Worm (Caenorhabditis elegans) whole organism, L4 larva: ENCODE data around the gene mrp-8.

Experiments used
- D1046.2 ChIP-seq: fragments of 200-800 bp; sonication (Bioruptor generic); IDR thresholded peaks from 2 replicates; pipeline ENCODE4 v1.3.6; 2022; ENCODE audit warnings: missing genetic modification characterization, missing compliant biosample characterization
- F49E8.2 ChIP-seq: sonication (generic microtip); optimal IDR thresholded peaks from 2 replicates; lab custom pipeline; 2016; ENCODE audit warnings: missing compliant biosample characterization, mild to moderate bottlenecking, missing genetic modification characterization, borderline replicate concordance
- R02D3.7 ChIP-seq: fragments of 150-350 bp; sonication (generic microtip); optimal IDR thresholded peaks from 3 replicates; lab custom pipeline; 2014; ENCODE audit warnings: missing biosample characterization, missing genetic modification characterization
- T26A8.4 ChIP-seq: fragments of 200-800 bp; sonication (Bioruptor generic); IDR thresholded peaks from 2 replicates; pipeline ENCODE4 v1.3.6; 2022; ENCODE audit warnings: missing genetic modification characterization, missing compliant biosample characterization
- Y105C5A.15 ChIP-seq: fragments of 200-800 bp; sonication (Bioruptor generic); IDR thresholded peaks from 2 replicates; pipeline ENCODE4 v1.3.6; 2022; ENCODE audit warnings: missing genetic modification characterization, missing compliant biosample characterization
- Y48G9A.11 ChIP-seq: fragments of 200-800 bp; sonication (Bioruptor generic); IDR thresholded peaks from 2 replicates; pipeline ENCODE4 v1.3.6; 2022; ENCODE audit warnings: missing genetic modification reagents, missing genetic modification characterization, missing compliant biosample characterization
- Y5F2A.4 ChIP-seq: fragments of 200-800 bp; sonication (Bioruptor generic); optimal IDR thresholded peaks from 2 replicates; lab custom pipeline; 2018; ENCODE audit warnings: mild to moderate bottlenecking, missing genetic modification characterization, missing compliant biosample characterization
- Y75B8A.6 ChIP-seq: fragments of 200-800 bp; sonication (Bioruptor generic); IDR thresholded peaks from 2 replicates; pipeline ENCODE4 v1.3.6; 2022; ENCODE audit warnings: missing genetic modification reagents, missing genetic modification characterization, missing compliant biosample characterization
- ZK337.2 ChIP-seq: fragments of 200-800 bp; sonication (Bioruptor generic); IDR thresholded peaks from 2 replicates; pipeline ENCODE4 v1.3.6; 2022; ENCODE audit warnings: missing genetic modification reagents, missing genetic modification characterization, missing compliant biosample characterization
- ceh-82 ChIP-seq: sonication (generic microtip); optimal IDR thresholded peaks from 2 replicates; lab custom pipeline; 2017; ENCODE audit warnings: missing biosample characterization, missing genetic modification characterization
- cey-2 ChIP-seq: sonication (generic microtip); optimal IDR thresholded peaks from 3 replicates; lab custom pipeline; 2017; ENCODE audit warnings: missing genetic modification characterization, mild to moderate bottlenecking, missing compliant biosample characterization, antibody characterized with exemption, borderline replicate concordance; ENCODE audit not compliant: insufficient read depth
- daf-12 ChIP-seq: fragments of 150-350 bp; optimal IDR thresholded peaks from 2 replicates; lab custom pipeline; 2014; ENCODE audit warnings: missing biosample characterization, missing genetic modification reagents, missing genetic modification characterization
- daf-8 ChIP-seq: fragments of 200-800 bp; sonication (Bioruptor generic); IDR thresholded peaks from 2 replicates; pipeline ENCODE4 v1.3.6; 2022; ENCODE audit warnings: missing genetic modification characterization, missing compliant biosample characterization
- dmd-8 ChIP-seq: fragments of 200-800 bp; sonication (Bioruptor generic); IDR thresholded peaks from 2 replicates; pipeline ENCODE4 v1.3.6; 2022; ENCODE audit warnings: missing genetic modification characterization, missing compliant biosample characterization
- dpl-1 ChIP-seq: fragments of 150-350 bp; optimal IDR thresholded peaks from 2 replicates; lab custom pipeline; 2014; ENCODE audit warnings: missing biosample characterization, missing genetic modification reagents, missing genetic modification characterization
- egl-27 ChIP-seq: sonication (generic microtip); optimal IDR thresholded peaks from 3 replicates; lab custom pipeline; 2017; ENCODE audit warnings: missing biosample characterization, missing genetic modification reagents, missing genetic modification characterization
- egl-43 ChIP-seq: fragments of 200-800 bp; sonication (Bioruptor generic); IDR thresholded peaks from 2 replicates; pipeline ENCODE4 v1.3.6; 2022; ENCODE audit warnings: missing genetic modification reagents, missing genetic modification characterization, missing compliant biosample characterization
- fos-1 ChIP-seq: fragments of 150-350 bp; optimal IDR thresholded peaks from 2 replicates; lab custom pipeline; 2014; ENCODE audit warnings: missing biosample characterization, missing genetic modification characterization
- gei-8 ChIP-seq: fragments of 200-800 bp; sonication (Bioruptor generic); optimal IDR thresholded peaks from 2 replicates; lab custom pipeline; 2018; ENCODE audit warnings: mild to moderate bottlenecking, missing genetic modification characterization, missing compliant biosample characterization
- hlh-11 ChIP-seq: fragments of 200-800 bp; sonication (Bioruptor generic); optimal IDR thresholded peaks from 2 replicates; lab custom pipeline; 2018; ENCODE audit warnings: mild to moderate bottlenecking, missing genetic modification characterization, missing compliant biosample characterization
- hlh-30 ChIP-seq: sonication (generic microtip); optimal IDR thresholded peaks from 2 replicates; lab custom pipeline; 2017; ENCODE audit warnings: antibody characterized with exemption, mild to moderate bottlenecking, missing genetic modification characterization, missing compliant biosample characterization; ENCODE audit not compliant: insufficient read depth
- hmg-1.1 ChIP-seq: fragments of 200-800 bp; sonication (Bioruptor generic); IDR thresholded peaks from 2 replicates; pipeline ENCODE4 v1.3.6; 2022; ENCODE audit warnings: missing genetic modification reagents, missing genetic modification characterization, missing compliant biosample characterization
- lim-7 ChIP-seq: fragments of 200-800 bp; sonication (Bioruptor generic); IDR thresholded peaks from 2 replicates; pipeline ENCODE4 v1.3.6; 2022; ENCODE audit warnings: missing genetic modification characterization, missing compliant biosample characterization
- lin-15B ChIP-seq: fragments of 150-350 bp; sonication (generic microtip); optimal IDR thresholded peaks from 3 replicates; lab custom pipeline; 2014; ENCODE audit warnings: missing biosample characterization, missing genetic modification characterization
- lin-29 ChIP-seq: fragments of 200-800 bp; sonication (Bioruptor generic); IDR thresholded peaks from 2 replicates; pipeline ENCODE4 v1.3.6; 2022; ENCODE audit warnings: missing genetic modification reagents, missing genetic modification characterization, missing compliant biosample characterization
- madf-5 ChIP-seq, 2 experiments: fragments of 200-800 bp; sonication (Bioruptor generic); IDR thresholded peaks; 2 replicates each; pipeline ENCODE4 v1.3.6; 2022; ENCODE audit warnings: missing compliant biosample characterization in 2 of 2, missing genetic modification characterization in 2 of 2
- mxl-3 ChIP-seq: fragments of 200-800 bp; sonication (Bioruptor generic); optimal IDR thresholded peaks from 2 replicates; lab custom pipeline; 2018; ENCODE audit warnings: mild to moderate bottlenecking, missing genetic modification characterization, missing compliant biosample characterization
- nhr-10 ChIP-seq: fragments of 150-350 bp; optimal IDR thresholded peaks from 2 replicates; lab custom pipeline; 2014; ENCODE audit warnings: missing biosample characterization, missing genetic modification characterization
- nhr-237 ChIP-seq: sonication (generic microtip); optimal IDR thresholded peaks from 2 replicates; lab custom pipeline; 2017; ENCODE audit warnings: missing biosample characterization, missing genetic modification characterization
- nhr-41 ChIP-seq: fragments of 200-800 bp; sonication (Bioruptor generic); IDR thresholded peaks from 2 replicates; pipeline ENCODE4 v1.3.6; 2022; ENCODE audit warnings: missing genetic modification reagents, missing genetic modification characterization, missing compliant biosample characterization
- nhr-48 ChIP-seq: sonication (generic microtip); optimal IDR thresholded peaks from 2 replicates; lab custom pipeline; 2016; ENCODE audit warnings: mild to moderate bottlenecking, missing genetic modification characterization, missing compliant biosample characterization
- nhr-6 ChIP-seq: fragments of 150-350 bp; optimal IDR thresholded peaks from 2 replicates; lab custom pipeline; 2014; ENCODE audit warnings: missing biosample characterization, missing genetic modification characterization
- pha-4 ChIP-seq, 2 experiments: fragments of 150-350 bp in 1 of 2; fragments of 200-800 bp in 1 of 2; sonication (Bioruptor generic) in 1 of 2; IDR thresholded peaks in 1 of 2; optimal IDR thresholded peaks in 1 of 2; 2 replicates each; pipeline versions ENCODE4 v1.3.6 to Lab custom; 2014 to 2022; ENCODE audit warnings: missing genetic modification characterization in 2 of 2, missing genetic modification reagents in 2 of 2, missing biosample characterization in 1 of 2, missing compliant biosample characterization in 1 of 2
- php-3 ChIP-seq: fragments of 200-800 bp; sonication (Bioruptor generic); IDR thresholded peaks from 2 replicates; pipeline ENCODE4 v1.3.6; 2022; ENCODE audit warnings: missing genetic modification reagents, missing genetic modification characterization, missing compliant biosample characterization
- rbr-2 ChIP-seq: sonication (generic microtip); optimal IDR thresholded peaks from 2 replicates; lab custom pipeline; 2016; ENCODE audit warnings: missing genotype, missing genetic modification characterization, missing compliant biosample characterization
- saeg-2 ChIP-seq: fragments of 200-800 bp; sonication (Bioruptor generic); IDR thresholded peaks from 2 replicates; pipeline ENCODE4 v1.3.6; 2022; ENCODE audit warnings: missing genetic modification reagents, missing genetic modification characterization, missing compliant biosample characterization
- sdz-12 ChIP-seq: fragments of 200-800 bp; sonication (Bioruptor generic); optimal IDR thresholded peaks from 2 replicates; lab custom pipeline; 2018; ENCODE audit warnings: mild to moderate bottlenecking, missing genetic modification characterization, missing compliant biosample characterization
- skn-1 ChIP-seq: fragments of 150-350 bp; optimal IDR thresholded peaks from 2 replicates; lab custom pipeline; 2014; ENCODE audit warnings: missing biosample characterization, missing genetic modification characterization
- snpc-4 ChIP-seq: fragments of 150-350 bp; optimal IDR thresholded peaks from 2 replicates; lab custom pipeline; 2014; ENCODE audit warnings: missing biosample characterization, missing genetic modification characterization
- unc-39 ChIP-seq: sonication (generic microtip); optimal IDR thresholded peaks from 2 replicates; lab custom pipeline; 2017; ENCODE audit warnings: missing biosample characterization, missing genetic modification characterization
- vab-7 ChIP-seq: fragments of 200-800 bp; sonication (Bioruptor generic); IDR thresholded peaks from 2 replicates; pipeline ENCODE4 v1.3.6; 2022; ENCODE audit warnings: missing genetic modification reagents, missing genetic modification characterization, missing compliant biosample characterization
- zip-2 ChIP-seq: fragments of 150-350 bp; optimal IDR thresholded peaks from 2 replicates; lab custom pipeline; 2014; ENCODE audit warnings: missing biosample characterization, missing genetic modification characterization
- ztf-7 ChIP-seq: fragments of 150-350 bp; optimal IDR thresholded peaks from 2 replicates; lab custom pipeline; 2014; ENCODE audit warnings: missing biosample characterization, missing genetic modification characterization

Gene mrp-8

ce11 chrIII:12273598-12274090 is 29.3 kb downstream of the mrp-8 start, which contains the start of the genes Y75B8A.24 and Y75B8A.25 (continued):
- TF ChIP-seq egl-43 = no peak
- TF ChIP-seq R02D3.7 (tag; lab: Kevin White, UChicago) = no peak
- peak; percentile 21; the same call in 1 of the 2 replicates for TF ChIP-seq hmg-1.1 (GFP tag; lab: Robert Waterston, UW)
- no peak for TF ChIP-seq nhr-48 (tag; lab: Kevin White, UChicago)
- TF ChIP-seq ZK337.2 (GFP tag; lab: Robert Waterston, UW) = peak; percentile 93
- peak; percentile 76 for TF ChIP-seq dpl-1 (GFP tag; lab: Kevin White, UChicago)
- TF ChIP-seq saeg-2 (GFP tag; lab: Robert Waterston, UW) = no peak
- TF ChIP-seq nhr-10 (tag; lab: Kevin White, UChicago) = no peak
- no peak for TF ChIP-seq daf-12
- TF ChIP-seq unc-39 (tag; lab: Kevin White, UChicago) = no peak
- TF ChIP-seq Y5F2A.4 (GFP tag; lab: Kevin White, UChicago) = no peak
- peak; percentile 81 for TF ChIP-seq Y48G9A.11 (GFP tag; lab: Robert Waterston, UW)
- no peak for TF ChIP-seq daf-8 (GFP tag; lab: Robert Waterston, UW)
- peak; percentile 20 for TF ChIP-seq rbr-2 (tag; lab: Kevin White, UChicago)
- TF ChIP-seq php-3 = no peak
- no peak for TF ChIP-seq skn-1 (tag; lab: Kevin White, UChicago)
- no peak for TF ChIP-seq lin-29 (GFP tag; lab: Robert Waterston, UW)
- TF ChIP-seq gei-8 = no peak
- peak; percentile 7 for TF ChIP-seq hlh-30 (tag; lab: Kevin White, UChicago)
- TF ChIP-seq fos-1 (tag; lab: Kevin White, UChicago) = no peak
- no peak for TF ChIP-seq ztf-7
- TF ChIP-seq D1046.2 = no peak
- no peak for TF ChIP-seq nhr-237
- no peak for TF ChIP-seq nhr-6
- TF ChIP-seq F49E8.2 = peak; percentile 40
- peak; percentile 29; the same call in 1 of the 2 replicates for TF ChIP-seq pha-4 (GFP tag; IDR thresholded peaks at IDR 0.05; lab: Robert Waterston, UW)
- TF ChIP-seq pha-4 (tag; optimal IDR thresholded peaks at IDR 0.05; lab: Kevin White, UChicago) = no peak
- peak in 1 of 2 experiments; percentile 20; a peak in 1 of 4 replicates for TF ChIP-seq madf-5 (GFP tag; IDR thresholded peaks at IDR 0.05; lab: Robert Waterston, UW)
- TF ChIP-seq egl-27 (tag; lab: Kevin White, UChicago) = no peak
- TF ChIP-seq lin-15B (tag; lab: Kevin White, UChicago) = no peak
- TF ChIP-seq ceh-82 (tag; lab: Kevin White, UChicago) = no peak

DNA sequence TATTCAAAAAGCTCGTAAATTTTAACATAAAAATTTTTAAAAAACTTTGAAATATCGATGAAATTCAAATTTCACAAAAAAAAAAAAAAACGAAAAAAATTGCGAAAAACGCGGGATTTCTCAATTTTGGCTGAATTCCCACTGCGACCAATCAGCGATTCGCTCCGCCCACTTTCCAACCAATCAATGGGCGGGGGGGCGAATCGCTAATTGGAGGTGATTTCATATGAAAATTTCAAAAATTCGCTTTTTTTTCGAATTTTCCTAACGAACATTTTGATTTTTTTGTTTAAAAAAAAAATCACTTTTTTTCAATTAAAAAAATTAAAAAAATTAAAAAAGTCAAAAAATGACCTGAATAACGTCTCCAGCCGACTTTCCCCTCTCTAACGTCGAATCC is 32.6 kb downstream of the mrp-8 start:
- no peak for TF ChIP-seq zip-2 (tag; lab: Kevin White, UChicago)
- TF ChIP-seq vab-7 (GFP tag; lab: Robert Waterston, UW) = no peak
- no peak for TF ChIP-seq dmd-8
- no peak for TF ChIP-seq hlh-11 (tag; lab: Kevin White, UChicago)
- TF ChIP-seq cey-2 (tag; lab: Kevin White, UChicago) = no peak
- TF ChIP-seq egl-27 (tag; lab: Kevin White, UChicago) = no peak
- TF ChIP-seq Y75B8A.6 (GFP tag; lab: Robert Waterston, UW) = no peak
- no peak for TF ChIP-seq lim-7
- TF ChIP-seq T26A8.4 = no peak
- no peak for TF ChIP-seq Y105C5A.15 (GFP tag; lab: Robert Waterston, UW)
- no peak for TF ChIP-seq nhr-41
- TF ChIP-seq nhr-10 (tag; lab: Kevin White, UChicago) = no peak
- no peak for TF ChIP-seq mxl-3 (GFP tag; lab: Kevin White, UChicago)
- no peak for TF ChIP-seq Y5F2A.4 (GFP tag; lab: Kevin White, UChicago)
- no peak for TF ChIP-seq snpc-4 (tag; lab: Kevin White, UChicago)
- TF ChIP-seq sdz-12 (GFP tag; lab: Kevin White, UChicago) = no peak
